Worm (Caenorhabditis elegans) whole organism, midembryonic: ENCODE data around the gene K12G11.6.

ENCODE experiments used
- cog-1 ChIP-seq: sonication (generic microtip); optimal IDR thresholded peaks from 2 replicates; lab custom pipeline; 2016; ENCODE audit warnings: missing genetic modification characterization, missing compliant biosample characterization
- flt-1 ChIP-seq: fragments of 200-800 bp; sonication (Bioruptor generic); IDR thresholded peaks from 2 replicates; pipeline ENCODE4 v1.3.6; 2022; ENCODE audit warnings: missing genetic modification characterization, missing compliant biosample characterization
- klf-2 ChIP-seq: fragments of 200-800 bp; sonication (Bioruptor generic); conservative IDR thresholded peaks from 2 replicates; pipeline ENCODE4 v1.3.6; 2022; ENCODE audit warnings: missing genetic modification reagents, missing genetic modification characterization, missing compliant biosample characterization
- med-1 ChIP-seq: sonication (generic microtip); optimal IDR thresholded peaks from 2 replicates; lab custom pipeline; 2017; ENCODE audit warnings: missing genetic modification characterization, mild to moderate bottlenecking, missing compliant biosample characterization, antibody characterized with exemption, missing genetic modification reagents; ENCODE audit not compliant: insufficient read depth
- tab-1 ChIP-seq: fragments of 200-800 bp; sonication (Bioruptor generic); IDR thresholded peaks from 2 replicates; pipeline ENCODE4 v1.3.6; 2022; ENCODE audit warnings: missing genetic modification characterization, missing compliant biosample characterization
- ztf-29 ChIP-seq: fragments of 200-800 bp; sonication (Bioruptor generic); IDR thresholded peaks from 2 replicates; pipeline ENCODE4 v1.3.6; 2022; ENCODE audit warnings: missing genetic modification reagents, missing genetic modification characterization, missing compliant biosample characterization

ce11 chrV:11940329-11940728 lies 46.2 kb downstream of the K12G11.6 start:
- TF ChIP-seq tab-1 (GFP tag; lab: Robert Waterston, UW) (no peak), med-1 (GFP tag; lab: Kevin White, UChicago) (no peak), klf-2 (GFP tag; lab: Robert Waterston, UW) (no peak), cog-1 (no peak), flt-1 (GFP tag; lab: Robert Waterston, UW) (no peak), ztf-29 (GFP tag; lab: Robert Waterston, UW) (no peak)
